Worm (Caenorhabditis elegans) whole organism, L2 larva: ENCODE measurements around the gene F41C3.8.

Experiments
- C34F6.9 ChIP-seq: fragments of 150-350 bp; optimal IDR thresholded peaks from 2 replicates; lab custom pipeline; 2014; ENCODE audit warnings: missing biosample characterization, missing genetic modification characterization
- F13H6.1 ChIP-seq: sonication (generic microtip); optimal IDR thresholded peaks from 2 replicates; lab custom pipeline; 2016; ENCODE audit warnings: missing genetic modification characterization, missing compliant biosample characterization
- R02D3.7 ChIP-seq: fragments of 150-350 bp; optimal IDR thresholded peaks from 2 replicates; lab custom pipeline; 2014; ENCODE audit warnings: missing biosample characterization, missing genetic modification characterization
- Y55F3AM.14 ChIP-seq: fragments of 200-800 bp; sonication (Bioruptor generic); optimal IDR thresholded peaks from 2 replicates; lab custom pipeline; 2018; ENCODE audit warnings: mild to moderate bottlenecking, missing genetic modification characterization, missing compliant biosample characterization
- ZK546.5 ChIP-seq: sonication (generic microtip); optimal IDR thresholded peaks from 2 replicates; lab custom pipeline; 2017; ENCODE audit warnings: missing biosample characterization, missing genetic modification characterization
- alr-1 ChIP-seq: fragments of 150-350 bp; optimal IDR thresholded peaks from 2 replicates; lab custom pipeline; 2014; ENCODE audit warnings: missing biosample characterization, missing genetic modification characterization
- aly-2 ChIP-seq: fragments of 150-350 bp; optimal IDR thresholded peaks from 2 replicates; lab custom pipeline; 2014; ENCODE audit warnings: missing biosample characterization, missing genetic modification characterization
- ama-1 ChIP-seq: fragments of 150-350 bp; optimal IDR thresholded peaks from 2 replicates; lab custom pipeline; 2018; ENCODE audit warnings: inconsistent platforms
- blmp-1 ChIP-seq: sonication (generic microtip); optimal IDR thresholded peaks from 2 replicates; lab custom pipeline; 2017; ENCODE audit warnings: missing genetic modification characterization, mild to moderate bottlenecking, missing compliant biosample characterization, antibody characterized with exemption, moderate library complexity; ENCODE audit not compliant: insufficient read depth
- ceh-82 ChIP-seq: fragments of 150-350 bp; optimal IDR thresholded peaks from 2 replicates; lab custom pipeline; 2014; ENCODE audit warnings: missing biosample characterization, missing genetic modification characterization
- crh-2 ChIP-seq: sonication (generic microtip); optimal IDR thresholded peaks from 2 replicates; lab custom pipeline; 2017; ENCODE audit warnings: missing biosample characterization, missing genetic modification characterization
- dmd-4 ChIP-seq: sonication (generic microtip); optimal IDR thresholded peaks from 2 replicates; lab custom pipeline; 2017; ENCODE audit warnings: missing biosample characterization, missing genetic modification characterization
- egl-27 ChIP-seq: sonication (generic microtip); optimal IDR thresholded peaks from 3 replicates; lab custom pipeline; 2017; ENCODE audit warnings: missing biosample characterization, missing genetic modification reagents, missing genetic modification characterization
- elt-1 ChIP-seq: fragments of 150-350 bp; optimal IDR thresholded peaks from 2 replicates; lab custom pipeline; 2014; ENCODE audit warnings: missing biosample characterization, missing genetic modification characterization
- elt-3 ChIP-seq: sonication (generic microtip); optimal IDR thresholded peaks from 2 replicates; lab custom pipeline; 2017; ENCODE audit warnings: missing biosample characterization, missing genetic modification characterization
- fos-1 ChIP-seq: fragments of 150-350 bp; optimal IDR thresholded peaks from 2 replicates; lab custom pipeline; 2014; ENCODE audit warnings: missing biosample characterization, missing genetic modification characterization
- gmeb-1 ChIP-seq: fragments of 150-350 bp; optimal IDR thresholded peaks from 2 replicates; lab custom pipeline; 2014; ENCODE audit warnings: missing biosample characterization, missing genetic modification characterization
- lin-13 ChIP-seq: fragments of 150-350 bp; optimal IDR thresholded peaks from 2 replicates; lab custom pipeline; 2014; ENCODE audit warnings: missing biosample characterization, missing genetic modification reagents, missing genetic modification characterization
- lin-39 ChIP-seq: fragments of 150-350 bp; optimal IDR thresholded peaks from 2 replicates; lab custom pipeline; 2014; ENCODE audit warnings: missing biosample characterization, missing genetic modification reagents, missing genetic modification characterization
- lsy-2 ChIP-seq, 2 experiments: fragments of 150-350 bp in 1 of 2; sonication (generic microtip) in 1 of 2; optimal IDR thresholded peaks; 2 replicates each; lab custom pipeline; 2014 to 2017; ENCODE audit warnings: missing biosample characterization in 2 of 2, missing genetic modification characterization in 2 of 2
- mab-5 ChIP-seq: fragments of 150-350 bp; optimal IDR thresholded peaks from 2 replicates; lab custom pipeline; 2014; ENCODE audit warnings: missing biosample characterization, missing genetic modification characterization
- mdl-1 ChIP-seq, 2 experiments: fragments of 150-350 bp in 1 of 2; sonication (generic microtip) in 1 of 2; optimal IDR thresholded peaks; 2 replicates each; lab custom pipeline; 2017; ENCODE audit warnings: missing biosample characterization in 2 of 2, missing genetic modification characterization in 2 of 2
- nhr-10 ChIP-seq: sonication (generic microtip); optimal IDR thresholded peaks from 2 replicates; lab custom pipeline; 2017; ENCODE audit warnings: missing biosample characterization, missing genetic modification characterization
- nhr-11 ChIP-seq: fragments of 150-350 bp; optimal IDR thresholded peaks from 2 replicates; lab custom pipeline; 2014; ENCODE audit warnings: missing biosample characterization, missing genetic modification characterization
- nhr-12 ChIP-seq: fragments of 150-350 bp; optimal IDR thresholded peaks from 2 replicates; lab custom pipeline; 2014; ENCODE audit warnings: missing biosample characterization, missing genetic modification characterization
- nhr-129 ChIP-seq: fragments of 150-350 bp; optimal IDR thresholded peaks from 2 replicates; lab custom pipeline; 2014; ENCODE audit warnings: missing biosample characterization, missing genetic modification characterization
- nhr-21 ChIP-seq: fragments of 150-350 bp; optimal IDR thresholded peaks from 2 replicates; lab custom pipeline; 2014; ENCODE audit warnings: missing biosample characterization, missing genetic modification characterization
- nhr-25 ChIP-seq: fragments of 150-350 bp; sonication (generic microtip); optimal IDR thresholded peaks from 3 replicates; lab custom pipeline; 2014; ENCODE audit warnings: missing biosample characterization, missing genetic modification characterization
- nhr-6 ChIP-seq: fragments of 150-350 bp; optimal IDR thresholded peaks from 2 replicates; lab custom pipeline; 2014; ENCODE audit warnings: missing biosample characterization, missing genetic modification characterization
- nhr-77 ChIP-seq: fragments of 150-350 bp; optimal IDR thresholded peaks from 2 replicates; lab custom pipeline; 2014; ENCODE audit warnings: missing biosample characterization, missing genetic modification characterization
- skn-1 ChIP-seq: sonication (generic microtip); optimal IDR thresholded peaks from 2 replicates; lab custom pipeline; 2017; ENCODE audit warnings: missing biosample characterization, missing genetic modification characterization
- sma-3 ChIP-seq: sonication (generic microtip); optimal IDR thresholded peaks from 2 replicates; lab custom pipeline; 2016; ENCODE audit warnings: missing genetic modification reagents, missing genetic modification characterization, missing compliant biosample characterization
- sma-9 ChIP-seq, 2 experiments: fragments of 150-350 bp in 1 of 2; sonication (generic microtip) in 1 of 2; optimal IDR thresholded peaks; 2 replicates each; lab custom pipeline; 2014 to 2016; ENCODE audit warnings: missing genetic modification characterization in 2 of 2, mild to moderate bottlenecking in 1 of 2, missing biosample characterization in 1 of 2, missing compliant biosample characterization in 1 of 2, missing genetic modification reagents in 1 of 2, moderate library complexity in 1 of 2
- snpc-4 ChIP-seq: fragments of 150-350 bp; optimal IDR thresholded peaks from 2 replicates; lab custom pipeline; 2014; ENCODE audit warnings: missing biosample characterization, missing genetic modification characterization
- unc-39 ChIP-seq: fragments of 150-350 bp; optimal IDR thresholded peaks from 2 replicates; lab custom pipeline; 2014; ENCODE audit warnings: missing biosample characterization, missing genetic modification characterization
- unc-55 ChIP-seq: fragments of 150-350 bp; sonication (generic microtip); optimal IDR thresholded peaks from 3 replicates; lab custom pipeline; 2014; ENCODE audit warnings: missing biosample characterization, missing genetic modification reagents, missing genetic modification characterization
- unc-62 ChIP-seq: fragments of 150-350 bp; optimal IDR thresholded peaks from 2 replicates; lab custom pipeline; 2014; ENCODE audit warnings: missing biosample characterization, missing genetic modification reagents, missing genetic modification characterization
- ztf-1 ChIP-seq: fragments of 200-800 bp; sonication (Bioruptor generic); conservative IDR thresholded peaks from 2 replicates; pipeline ENCODE4 v1.3.6; 2022; ENCODE audit warnings: missing genetic modification characterization, missing compliant biosample characterization
- ztf-11 ChIP-seq: sonication (generic microtip); optimal IDR thresholded peaks from 2 replicates; lab custom pipeline; 2017; ENCODE audit warnings: missing biosample characterization, missing genetic modification characterization
- ztf-4 ChIP-seq: fragments of 150-350 bp; optimal IDR thresholded peaks from 2 replicates; lab custom pipeline; 2014; ENCODE audit warnings: missing biosample characterization, missing genetic modification characterization

The F41C3.8 gene

DNA sequence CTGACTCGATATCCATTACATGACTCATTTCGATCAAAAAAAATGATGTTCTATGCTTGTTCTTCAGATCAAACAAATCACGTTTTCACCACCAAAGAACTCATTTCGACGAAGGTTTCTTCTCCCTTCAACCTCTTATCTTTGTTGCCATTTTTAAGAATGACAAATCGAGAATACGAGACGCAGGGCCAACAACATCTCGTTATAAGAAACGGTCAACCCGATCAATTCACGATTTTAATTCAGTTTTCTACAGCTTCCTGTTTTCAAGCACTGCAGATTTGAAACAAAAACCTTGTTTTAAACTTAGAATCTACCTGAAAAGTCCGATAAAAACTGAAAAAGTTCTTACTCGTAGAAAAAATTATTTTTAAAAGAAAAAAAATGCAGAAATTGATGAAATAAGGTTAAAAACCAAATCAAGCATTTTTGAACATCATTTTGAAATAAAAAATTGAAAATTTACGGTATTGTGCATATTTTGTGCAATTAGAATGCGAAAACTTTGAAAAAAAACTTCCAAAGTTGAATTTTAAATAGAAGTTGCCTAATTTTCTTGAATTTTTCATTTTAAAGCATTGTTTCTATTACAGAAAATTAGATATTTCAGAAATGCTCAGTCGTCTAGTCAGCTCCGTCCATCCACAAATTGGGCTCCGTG lies 25.8 kb downstream of the F41C3.8 start, which contains the start of gene acs-11:
TSS of gene acs-11 (plus strand) at position 611 of the 661 bp plus-strand sequence.
- no peak for TF ChIP-seq skn-1
- TF ChIP-seq nhr-21 = peak; percentile 28
- TF ChIP-seq fos-1 (tag; lab: Kevin White, UChicago) = peak; percentile 69
- peak; percentile 11 for TF ChIP-seq sma-3 (GFP tag; lab: Kevin White, UChicago)
- TF ChIP-seq unc-39 (tag; lab: Kevin White, UChicago) = no peak
- peak; percentile 0 for TF ChIP-seq nhr-6 (tag; lab: Kevin White, UChicago)
- peak; percentile 4 for TF ChIP-seq gmeb-1 (tag; lab: Kevin White, UChicago)
- TF ChIP-seq crh-2 (tag; lab: Kevin White, UChicago) = peak; percentile 19

DNA sequence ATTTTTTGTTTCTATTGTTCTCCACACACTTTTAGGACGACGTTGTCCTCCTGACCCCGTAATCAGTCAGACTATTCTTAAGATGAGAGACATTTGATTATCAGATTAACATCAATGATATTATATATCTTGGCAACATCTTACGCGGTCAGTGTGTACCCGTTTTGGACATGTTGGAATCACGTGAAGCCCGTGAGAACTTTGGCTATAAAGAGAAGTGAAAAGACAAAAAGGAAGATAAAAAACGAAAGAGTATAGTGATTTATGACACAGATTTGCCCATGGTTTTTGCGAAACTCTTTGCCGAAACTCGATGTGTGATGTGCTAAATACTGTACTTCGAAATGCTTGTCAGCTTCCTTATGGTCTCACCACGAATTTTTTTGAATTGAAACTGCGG lies 29.4 kb downstream of the F41C3.8 start:
- TF ChIP-seq elt-3 (tag; lab: Kevin White, UChicago) (no peak), lsy-2 (tag; optimal IDR thresholded peaks at IDR 0.05; lab: Kevin White, UChicago) (peak in 1 of 2 experiments; percentile 37), alr-1 (tag; lab: Kevin White, UChicago) (no peak), lin-13 (GFP tag; lab: Kevin White, UChicago) (no peak), sma-9 (GFP tag; optimal IDR thresholded peaks at IDR 0.05; lab: Kevin White, UChicago) (peak; percentile 96), sma-9 (tag; optimal IDR thresholded peaks at IDR 0.05; lab: Kevin White, UChicago) (peak; percentile 3), ztf-11 (no peak), aly-2 (tag; lab: Kevin White, UChicago) (no peak), R02D3.7 (tag; lab: Kevin White, UChicago) (no peak), ZK546.5 (tag; lab: Kevin White, UChicago) (no peak), blmp-1 (tag; lab: Kevin White, UChicago) (peak; percentile 88), nhr-12 (tag; lab: Kevin White, UChicago) (no peak), nhr-25 (tag; lab: Kevin White, UChicago) (peak; percentile 80), nhr-129 (tag; lab: Kevin White, UChicago) (peak; percentile 13), mab-5 (tag; lab: Kevin White, UChicago) (no peak), sma-3 (GFP tag; lab: Kevin White, UChicago) (peak; percentile 85), Y55F3AM.14 (GFP tag; lab: Kevin White, UChicago) (no peak), fos-1 (tag; lab: Kevin White, UChicago) (peak; percentile 39), nhr-11 (peak; percentile 43), unc-55 (GFP tag; lab: Kevin White, UChicago) (no peak), unc-62 (GFP tag; lab: Kevin White, UChicago) (no peak), mdl-1 (tag; optimal IDR thresholded peaks at IDR 0.05; lab: Kevin White, UChicago) (peak in 1 of 2 experiments; percentile 2), nhr-21 (peak; percentile 90), gmeb-1 (tag; lab: Kevin White, UChicago) (peak; percentile 33), unc-39 (tag; lab: Kevin White, UChicago) (no peak), crh-2 (tag; lab: Kevin White, UChicago) (peak; percentile 44), egl-27 (tag; lab: Kevin White, UChicago) (peak; percentile 78), ztf-4 (tag; lab: Kevin White, UChicago) (peak; percentile 50)

DNA sequence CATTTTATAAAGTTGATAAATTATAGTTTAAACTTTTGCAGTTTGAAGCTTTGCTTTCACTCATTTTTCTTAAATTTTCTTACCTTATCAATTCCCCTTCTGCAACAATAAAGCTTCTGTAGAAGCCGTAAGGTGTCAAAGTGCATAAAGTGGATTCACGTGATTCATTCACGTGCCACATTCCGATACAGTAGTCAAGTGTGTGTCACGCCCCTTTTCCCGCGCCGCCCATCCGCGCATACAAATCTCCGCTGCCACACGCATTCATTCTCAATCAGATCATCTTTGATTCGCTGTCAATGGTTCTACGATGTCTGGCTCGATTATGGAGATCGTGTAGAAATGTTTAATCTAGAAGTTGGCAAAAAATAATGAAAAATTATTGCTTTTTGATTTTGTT lies 31.2 kb downstream of the F41C3.8 start:
- no peak for TF ChIP-seq nhr-11
- TF ChIP-seq C34F6.9 (tag; lab: Kevin White, UChicago) = no peak
- TF ChIP-seq nhr-21 = peak; percentile 33
- peak in 1 of 2 experiments; percentile 4 for TF ChIP-seq lsy-2 (tag; optimal IDR thresholded peaks at IDR 0.05; lab: Kevin White, UChicago)
- TF ChIP-seq sma-3 (GFP tag; lab: Kevin White, UChicago) = peak; percentile 12
- no peak for TF ChIP-seq unc-62 (GFP tag; lab: Kevin White, UChicago)
- TF ChIP-seq nhr-25 (tag; lab: Kevin White, UChicago) = peak; percentile 18
- TF ChIP-seq nhr-129 (tag; lab: Kevin White, UChicago) = no peak
- TF ChIP-seq sma-9 (GFP tag; optimal IDR thresholded peaks at IDR 0.05; lab: Kevin White, UChicago) = peak; percentile 40
- TF ChIP-seq sma-9 (tag; optimal IDR thresholded peaks at IDR 0.05; lab: Kevin White, UChicago) = no peak
- TF ChIP-seq F13H6.1 (tag; lab: Kevin White, UChicago) = no peak

DNA sequence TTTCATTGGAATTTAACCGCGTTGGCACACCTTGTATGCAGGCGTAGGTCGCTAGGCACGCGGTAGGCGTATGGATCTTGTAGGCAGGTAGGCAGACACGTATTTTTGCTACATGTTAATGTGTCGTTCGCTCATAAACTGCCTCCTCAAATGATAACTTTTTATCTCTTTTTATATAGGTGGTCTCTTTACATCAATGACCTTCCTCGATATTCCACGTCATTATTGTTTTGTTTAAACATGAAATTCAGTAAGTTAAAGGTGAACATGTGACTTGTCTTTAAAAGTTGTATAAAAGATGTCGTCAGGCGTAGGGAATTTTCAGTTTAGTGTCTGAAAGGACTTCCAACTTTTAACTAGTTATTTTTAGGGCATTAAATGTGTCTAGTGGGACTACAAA lies 31.9 kb downstream of the F41C3.8 start:
- TF ChIP-seq ztf-11 = no peak
- TF ChIP-seq snpc-4 (tag; lab: Kevin White, UChicago) = no peak
- TF ChIP-seq ZK546.5 (tag; lab: Kevin White, UChicago) = no peak
- TF ChIP-seq unc-62 (GFP tag; lab: Kevin White, UChicago) = no peak
- peak; percentile 69 for TF ChIP-seq crh-2 (tag; lab: Kevin White, UChicago)
- no peak for TF ChIP-seq elt-3 (tag; lab: Kevin White, UChicago)
- TF ChIP-seq nhr-129 (tag; lab: Kevin White, UChicago) = no peak
- TF ChIP-seq dmd-4 (tag; lab: Kevin White, UChicago) = no peak
- TF ChIP-seq R02D3.7 (tag; lab: Kevin White, UChicago) = no peak
- TF ChIP-seq ama-1 (lab: Kevin White, UChicago) = no peak
- no peak for TF ChIP-seq lin-39 (tag; lab: Kevin White, UChicago)
- peak; percentile 31 for TF ChIP-seq sma-9 (GFP tag; optimal IDR thresholded peaks at IDR 0.05; lab: Kevin White, UChicago)
- no peak for TF ChIP-seq sma-9 (tag; optimal IDR thresholded peaks at IDR 0.05; lab: Kevin White, UChicago)
- TF ChIP-seq ceh-82 = no peak
- TF ChIP-seq lsy-2 (tag; optimal IDR thresholded peaks at IDR 0.05; lab: Kevin White, UChicago) = no peak
- TF ChIP-seq gmeb-1 (tag; lab: Kevin White, UChicago) = peak; percentile 28
- TF ChIP-seq nhr-77 (tag; lab: Kevin White, UChicago) = no peak
- TF ChIP-seq ztf-1 (GFP tag; lab: Robert Waterston, UW) = no peak
- no peak for TF ChIP-seq elt-1
- TF ChIP-seq Y55F3AM.14 (GFP tag; lab: Kevin White, UChicago) = no peak
- TF ChIP-seq nhr-25 (tag; lab: Kevin White, UChicago) = peak; percentile 28
- no peak for TF ChIP-seq nhr-10
